Worm (Caenorhabditis elegans) whole organism, L1 larva: ENCODE measurements around the gene T22B2.5.

Source experiments
- C16A3.4 ChIP-seq: fragments of 150-350 bp; optimal IDR thresholded peaks from 2 replicates; lab custom pipeline; 2014; ENCODE audit warnings: missing biosample characterization, missing genetic modification characterization
- aha-1 ChIP-seq: fragments of 150-350 bp; optimal IDR thresholded peaks from 2 replicates; lab custom pipeline; 2014; ENCODE audit warnings: missing biosample characterization, missing genetic modification characterization
- alr-1 ChIP-seq: fragments of 200-800 bp; sonication (Bioruptor generic); optimal IDR thresholded peaks from 2 replicates; lab custom pipeline; 2018; ENCODE audit warnings: borderline replicate concordance, mild to moderate bottlenecking, missing genetic modification characterization, missing compliant biosample characterization
- ama-1 ChIP-seq: fragments of 150-350 bp; optimal IDR thresholded peaks from 2 replicates; lab custom pipeline; 2014
- ceh-8 ChIP-seq: fragments of 200-800 bp; sonication (Bioruptor generic); optimal IDR thresholded peaks from 2 replicates; lab custom pipeline; 2018; ENCODE audit warnings: mild to moderate bottlenecking, missing genetic modification characterization, moderate library complexity, missing compliant biosample characterization
- ceh-82 ChIP-seq, 3 experiments: fragments of 150-350 bp in 1 of 3; sonication (generic microtip) in 2 of 3; optimal IDR thresholded peaks; 2 replicates each; lab custom pipeline; 2014 to 2017; ENCODE audit warnings: missing biosample characterization in 3 of 3, missing genetic modification characterization in 3 of 3
- dsc-1 ChIP-seq: sonication (generic microtip); optimal IDR thresholded peaks from 2 replicates; lab custom pipeline; 2016; ENCODE audit warnings: mild to moderate bottlenecking, missing genetic modification characterization, missing compliant biosample characterization
- efl-1 ChIP-seq, 4 experiments: fragments of 150-350 bp; optimal IDR thresholded peaks in 3 of 4; peaks in 1 of 4; 1 replicate in 1 of 4; 2 replicates in 3 of 4; lab custom pipeline; 2014; ENCODE audit warnings: missing biosample characterization in 2 of 4, missing genetic modification characterization in 2 of 4, missing genetic modification reagents in 2 of 4
- efl-3 ChIP-seq: fragments of 200-800 bp; sonication (Bioruptor generic); optimal IDR thresholded peaks from 2 replicates; lab custom pipeline; 2018; ENCODE audit warnings: mild to moderate bottlenecking, missing genetic modification characterization, missing compliant biosample characterization
- egl-13 ChIP-seq: sonication (generic microtip); optimal IDR thresholded peaks from 2 replicates; lab custom pipeline; 2016; ENCODE audit warnings: missing genotype, missing genetic modification reagents, missing genetic modification characterization, missing compliant biosample characterization
- elt-2 ChIP-seq: sonication (generic microtip); optimal IDR thresholded peaks from 2 replicates; lab custom pipeline; 2016; ENCODE audit warnings: missing genetic modification characterization, mild to moderate bottlenecking, inconsistent platforms, missing compliant biosample characterization, missing genetic modification reagents
- elt-3 ChIP-seq, 6 experiments: fragments of 150-350 bp in 1 of 6; sonication (generic microtip); optimal IDR thresholded peaks; 2 replicates each; lab custom pipeline; 2017 to 2018; ENCODE audit warnings: missing biosample characterization in 6 of 6, missing genetic modification characterization in 6 of 6, inconsistent platforms in 1 of 6
- ets-5 ChIP-seq: fragments of 200-800 bp; sonication (Bioruptor generic); IDR thresholded peaks from 2 replicates; pipeline ENCODE4 v1.3.6; 2022; ENCODE audit warnings: missing genetic modification characterization, missing compliant biosample characterization
- fkh-10 ChIP-seq: sonication (generic microtip); optimal IDR thresholded peaks from 2 replicates; lab custom pipeline; 2017; ENCODE audit warnings: missing biosample characterization, missing genetic modification reagents, missing genetic modification characterization
- hlh-17 ChIP-seq: fragments of 200-800 bp; sonication (Bioruptor generic); optimal IDR thresholded peaks from 2 replicates; lab custom pipeline; 2018; ENCODE audit warnings: missing genetic modification characterization, mild to moderate bottlenecking, missing compliant biosample characterization, moderate library complexity, borderline replicate concordance
- hpl-2 ChIP-seq: fragments of 150-350 bp; optimal IDR thresholded peaks from 2 replicates; lab custom pipeline; 2014; ENCODE audit warnings: missing biosample characterization, missing genetic modification reagents, missing genetic modification characterization
- irx-1 ChIP-seq: sonication (generic microtip); optimal IDR thresholded peaks from 2 replicates; lab custom pipeline; 2016; ENCODE audit warnings: missing genetic modification characterization, missing compliant biosample characterization
- jun-1 ChIP-seq: fragments of 150-350 bp; optimal IDR thresholded peaks from 2 replicates; lab custom pipeline; 2014; ENCODE audit warnings: missing biosample characterization, missing genetic modification reagents, missing genetic modification characterization
- lin-13 ChIP-seq: fragments of 150-350 bp; optimal IDR thresholded peaks from 2 replicates; lab custom pipeline; 2014; ENCODE audit warnings: missing biosample characterization, missing genetic modification reagents, missing genetic modification characterization
- lin-14 ChIP-seq: fragments of 200-800 bp; sonication (Bioruptor generic); optimal IDR thresholded peaks from 2 replicates; lab custom pipeline; 2018; ENCODE audit warnings: mild to moderate bottlenecking, missing genetic modification characterization, moderate library complexity, missing compliant biosample characterization
- lin-35 ChIP-seq, 2 experiments: fragments of 150-350 bp; optimal IDR thresholded peaks; 2 replicates each; lab custom pipeline; 2014; ENCODE audit warnings: missing biosample characterization in 2 of 2, missing genetic modification characterization in 2 of 2, missing genetic modification reagents in 2 of 2
- lsy-2 ChIP-seq, 2 experiments: fragments of 150-350 bp; optimal IDR thresholded peaks; 2 replicates each; lab custom pipeline; 2014; ENCODE audit warnings: missing biosample characterization in 2 of 2, missing genetic modification characterization in 2 of 2
- mab-9 ChIP-seq: fragments of 200-800 bp; sonication (Bioruptor generic); IDR thresholded peaks from 2 replicates; pipeline ENCODE4 v1.3.6; 2022; ENCODE audit warnings: missing genetic modification reagents, missing genetic modification characterization, missing compliant biosample characterization
- mdl-1 ChIP-seq, 2 experiments: fragments of 150-350 bp; optimal IDR thresholded peaks; 2 replicates each; lab custom pipeline; 2014 to 2017; ENCODE audit warnings: missing biosample characterization in 2 of 2, missing genetic modification characterization in 2 of 2, inconsistent platforms in 1 of 2
- mep-1 ChIP-seq: fragments of 150-350 bp; optimal IDR thresholded peaks from 2 replicates; lab custom pipeline; 2014; ENCODE audit warnings: missing biosample characterization, missing genetic modification characterization
- nhr-11 ChIP-seq: fragments of 150-350 bp; optimal IDR thresholded peaks from 2 replicates; lab custom pipeline; 2014; ENCODE audit warnings: missing biosample characterization, missing genetic modification characterization
- nhr-20 ChIP-seq: sonication (generic microtip); optimal IDR thresholded peaks from 2 replicates; lab custom pipeline; 2016; ENCODE audit warnings: mild to moderate bottlenecking, missing genetic modification characterization, missing compliant biosample characterization
- nhr-237 ChIP-seq: fragments of 150-350 bp; optimal IDR thresholded peaks from 2 replicates; lab custom pipeline; 2014; ENCODE audit warnings: missing biosample characterization, missing genetic modification characterization
- nhr-47 ChIP-seq: sonication (generic microtip); optimal IDR thresholded peaks from 2 replicates; lab custom pipeline; 2016; ENCODE audit warnings: mild to moderate bottlenecking, missing genetic modification characterization, moderate library complexity, missing compliant biosample characterization
- nhr-71 ChIP-seq: sonication (generic microtip); optimal IDR thresholded peaks from 2 replicates; lab custom pipeline; 2016; ENCODE audit warnings: mild to moderate bottlenecking, missing genetic modification characterization, moderate library complexity, missing compliant biosample characterization
- nhr-76 ChIP-seq: sonication (generic microtip); optimal IDR thresholded peaks from 2 replicates; lab custom pipeline; 2017; ENCODE audit warnings: missing biosample characterization, missing genetic modification characterization
- nhr-77 ChIP-seq: fragments of 150-350 bp; optimal IDR thresholded peaks from 2 replicates; lab custom pipeline; 2014; ENCODE audit warnings: missing biosample characterization, missing genetic modification characterization
- pag-3 ChIP-seq: sonication (generic microtip); optimal IDR thresholded peaks from 2 replicates; lab custom pipeline; 2017; ENCODE audit warnings: missing genetic modification characterization, mild to moderate bottlenecking, missing compliant biosample characterization, antibody characterized with exemption, borderline replicate concordance; ENCODE audit not compliant: insufficient read depth
- rnt-1 ChIP-seq: sonication (generic microtip); optimal IDR thresholded peaks from 2 replicates; lab custom pipeline; 2016; ENCODE audit warnings: mild to moderate bottlenecking, missing genetic modification characterization, moderate library complexity, missing compliant biosample characterization
- skn-1 ChIP-seq: fragments of 150-350 bp; optimal IDR thresholded peaks from 2 replicates; lab custom pipeline; 2014; ENCODE audit warnings: missing biosample characterization, missing genetic modification characterization
- snu-23 ChIP-seq: sonication (generic microtip); optimal IDR thresholded peaks from 2 replicates; lab custom pipeline; 2016; ENCODE audit warnings: missing genetic modification characterization, missing compliant biosample characterization
- sox-4 ChIP-seq: sonication (generic microtip); optimal IDR thresholded peaks from 2 replicates; lab custom pipeline; 2016; ENCODE audit warnings: missing genetic modification characterization, missing compliant biosample characterization
- sptf-1 ChIP-seq: fragments of 150-350 bp; optimal IDR thresholded peaks from 2 replicates; lab custom pipeline; 2014; ENCODE audit warnings: missing biosample characterization, missing genetic modification characterization
- sup-37 ChIP-seq: fragments of 200-800 bp; sonication (Bioruptor generic); optimal IDR thresholded peaks from 2 replicates; lab custom pipeline; 2018; ENCODE audit warnings: mild to moderate bottlenecking, missing genetic modification characterization, missing compliant biosample characterization
- swsn-7 ChIP-seq: sonication (generic microtip); optimal IDR thresholded peaks from 2 replicates; lab custom pipeline; 2016; ENCODE audit warnings: missing genetic modification characterization, missing compliant biosample characterization
- tbx-2 ChIP-seq: sonication (generic microtip); optimal IDR thresholded peaks from 2 replicates; lab custom pipeline; 2016; ENCODE audit warnings: missing genetic modification characterization, missing compliant biosample characterization
- unc-130 ChIP-seq: fragments of 150-350 bp; optimal IDR thresholded peaks from 2 replicates; lab custom pipeline; 2017; ENCODE audit warnings: missing biosample characterization, missing genetic modification characterization, inconsistent platforms
- unc-86 ChIP-seq: sonication (generic microtip); optimal IDR thresholded peaks from 2 replicates; lab custom pipeline; 2016; ENCODE audit warnings: missing genetic modification characterization, missing compliant biosample characterization
- xbp-1 ChIP-seq: sonication (generic microtip); optimal IDR thresholded peaks from 2 replicates; lab custom pipeline; 2016; ENCODE audit warnings: missing genetic modification characterization, missing compliant biosample characterization
- zag-1 ChIP-seq: fragments of 150-350 bp; optimal IDR thresholded peaks from 2 replicates; lab custom pipeline; 2014; ENCODE audit warnings: missing biosample characterization, missing genetic modification characterization
- ztf-11 ChIP-seq, 2 experiments: sonication (generic microtip); optimal IDR thresholded peaks; 2 replicates each; lab custom pipeline; 2016 to 2017; ENCODE audit warnings: missing genetic modification characterization in 2 of 2, missing biosample characterization in 1 of 2, missing compliant biosample characterization in 1 of 2
- ztf-4 ChIP-seq: fragments of 150-350 bp; optimal IDR thresholded peaks from 2 replicates; lab custom pipeline; 2014; ENCODE audit warnings: missing biosample characterization, missing genetic modification characterization

Gene T22B2.5

ce11 chrX:3949763-3950162, 38.6 kb upstream of the T22B2.5 start:
- no peak for TF ChIP-seq nhr-237
- no peak for TF ChIP-seq mep-1 (tag; lab: Kevin White, UChicago)
- TF ChIP-seq alr-1 (tag; lab: Kevin White, UChicago): no peak
- no peak for TF ChIP-seq sox-4
- no peak for TF ChIP-seq ztf-4 (tag; lab: Kevin White, UChicago)
- TF ChIP-seq efl-1 (optimal IDR thresholded peaks at IDR 0.05; lab: Kevin White, UChicago): no peak
- TF ChIP-seq efl-1 (GFP tag; optimal IDR thresholded peaks at IDR 0.05 in 1 of 2; lab: Kevin White, UChicago): no peak
- TF ChIP-seq elt-3 (tag; optimal IDR thresholded peaks at IDR 0.05; lab: Kevin White, UChicago): no peak
- no peak for TF ChIP-seq tbx-2 (tag; lab: Kevin White, UChicago)
- TF ChIP-seq egl-13: no peak
- no peak for TF ChIP-seq nhr-76 (tag; lab: Kevin White, UChicago)
- no peak for TF ChIP-seq ama-1 (lab: Kevin White, UChicago)
- TF ChIP-seq unc-86 (tag; lab: Kevin White, UChicago): no peak
- TF ChIP-seq irx-1: no peak
- no peak for TF ChIP-seq ceh-8 (GFP tag; lab: Kevin White, UChicago)

DNA sequence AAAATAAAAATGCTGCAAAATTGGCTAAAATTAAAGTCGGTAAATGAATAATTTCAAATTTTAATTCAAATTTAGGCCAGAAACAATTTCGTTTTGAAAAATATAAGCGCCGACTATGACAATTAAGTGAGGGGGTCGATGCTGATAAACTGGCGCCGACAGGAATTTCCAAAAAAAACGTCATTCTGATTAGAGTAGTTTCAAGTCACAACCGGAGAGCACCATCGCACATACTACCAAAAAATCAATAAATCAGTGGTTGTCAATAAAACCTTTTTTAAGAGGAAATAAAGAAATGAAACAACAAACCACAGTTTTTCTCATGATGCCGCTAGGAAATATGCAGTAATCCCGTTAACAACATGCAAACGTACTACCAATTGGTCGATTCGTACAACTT, 37.8 kb upstream of the T22B2.5 start:
- TF ChIP-seq efl-1 (optimal IDR thresholded peaks at IDR 0.05; lab: Kevin White, UChicago) (no peak), efl-1 (GFP tag; optimal IDR thresholded peaks at IDR 0.05 in 1 of 2; lab: Kevin White, UChicago) (peak in 1 of 2 experiments; percentile 85), elt-2 (peak; percentile 38), unc-130 (no peak)

DNA sequence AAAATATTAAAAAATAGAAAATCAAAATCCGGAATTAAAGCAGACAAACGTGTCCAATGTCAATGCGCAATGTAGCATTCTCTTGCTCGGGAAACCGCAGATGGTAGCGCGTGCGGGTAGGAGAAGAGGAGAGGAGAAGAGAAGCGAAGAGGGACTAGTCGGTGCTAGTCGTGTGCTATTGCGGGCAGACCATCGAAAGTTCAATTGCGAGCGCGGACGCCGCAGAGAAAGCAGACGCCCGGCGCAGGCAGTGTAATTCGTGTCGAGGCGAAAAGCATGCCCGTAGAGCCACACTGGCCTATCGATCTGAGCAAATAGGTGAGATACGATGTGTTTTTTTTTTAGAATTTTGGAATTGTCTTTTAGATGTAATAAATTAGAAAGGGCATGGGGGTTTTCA, 34.5 kb upstream of the T22B2.5 start:
- TF ChIP-seq hpl-2 (GFP tag; lab: Kevin White, UChicago) (no peak), jun-1 (tag; lab: Kevin White, UChicago) (peak; percentile 47), lsy-2 (tag; optimal IDR thresholded peaks at IDR 0.05; lab: Kevin White, UChicago) (peak in 1 of 2 experiments; percentile 44), dsc-1 (tag; lab: Kevin White, UChicago) (peak; percentile 11), mab-9 (0 out of 2 replicates have a peak, but pooled peaks have one; percentile 25), ceh-8 (GFP tag; lab: Kevin White, UChicago) (peak; percentile 50), nhr-11 (tag; lab: Kevin White, UChicago) (no peak), ceh-82 (tag; optimal IDR thresholded peaks at IDR 0.05; lab: Kevin White, UChicago) (peak; percentile 3 to 67 (median 43)), mep-1 (tag; lab: Kevin White, UChicago) (peak; percentile 14), nhr-77 (tag; lab: Kevin White, UChicago) (peak; percentile 30), hlh-17 (no peak), efl-1 (optimal IDR thresholded peaks at IDR 0.05; lab: Kevin White, UChicago) (peak in 1 of 2 experiments; percentile 2), efl-1 (GFP tag; optimal IDR thresholded peaks at IDR 0.05 in 1 of 2; lab: Kevin White, UChicago) (no peak), efl-3 (GFP tag; lab: Kevin White, UChicago) (no peak), fkh-10 (GFP tag; lab: Kevin White, UChicago) (peak; percentile 9), C16A3.4 (tag; lab: Kevin White, UChicago) (peak; percentile 23), nhr-47 (peak; percentile 48), egl-13 (peak; percentile 19), tbx-2 (tag; lab: Kevin White, UChicago) (peak; percentile 59), nhr-20 (tag; lab: Kevin White, UChicago) (peak; percentile 29), lin-35 (GFP tag; optimal IDR thresholded peaks at IDR 0.05; lab: Kevin White, UChicago) (peak in 1 of 2 experiments; percentile 26), pag-3 (tag; lab: Kevin White, UChicago) (no peak), swsn-7 (peak; percentile 59), mdl-1 (tag; optimal IDR thresholded peaks at IDR 0.05; lab: Kevin White, UChicago) (peak in 1 of 2 experiments; percentile 67), nhr-71 (tag; lab: Kevin White, UChicago) (peak; percentile 60), skn-1 (tag; lab: Kevin White, UChicago) (peak; percentile 15), sptf-1 (tag; lab: Kevin White, UChicago) (no peak), elt-2 (peak; percentile 19), ztf-11 (tag; optimal IDR thresholded peaks at IDR 0.05; lab: Kevin White, UChicago) (peak in 1 of 2 experiments; percentile 45), lin-14 (peak; percentile 84), xbp-1 (tag; lab: Kevin White, UChicago) (peak; percentile 30), sup-37 (GFP tag; lab: Kevin White, UChicago) (peak; percentile 12), snu-23 (GFP tag; lab: Kevin White, UChicago) (peak; percentile 57), rnt-1 (peak; percentile 67), lin-13 (GFP tag; lab: Kevin White, UChicago) (no peak), ets-5 (GFP tag; lab: Robert Waterston, UW) (no peak), unc-86 (tag; lab: Kevin White, UChicago) (peak; percentile 41), zag-1 (tag; lab: Kevin White, UChicago) (no peak), aha-1 (tag; lab: Kevin White, UChicago) (no peak)
